Worm (Caenorhabditis elegans) whole organism, L4 larva: ENCODE measurements around the gene gcy-29.

Experiments
- nhr-237 ChIP-seq: sonication (generic microtip); optimal IDR thresholded peaks from 2 replicates; lab custom pipeline; 2017; ENCODE audit warnings: missing biosample characterization, missing genetic modification characterization
- pha-4 ChIP-seq, 2 experiments: fragments of 150-350 bp in 1 of 2; fragments of 200-800 bp in 1 of 2; sonication (Bioruptor generic) in 1 of 2; IDR thresholded peaks in 1 of 2; optimal IDR thresholded peaks in 1 of 2; 2 replicates each; pipeline versions ENCODE4 v1.3.6 to Lab custom; 2014 to 2022; ENCODE audit warnings: missing genetic modification characterization in 2 of 2, missing genetic modification reagents in 2 of 2, missing biosample characterization in 1 of 2, missing compliant biosample characterization in 1 of 2
- skn-1 ChIP-seq: fragments of 150-350 bp; optimal IDR thresholded peaks from 2 replicates; lab custom pipeline; 2014; ENCODE audit warnings: missing biosample characterization, missing genetic modification characterization

DNA sequence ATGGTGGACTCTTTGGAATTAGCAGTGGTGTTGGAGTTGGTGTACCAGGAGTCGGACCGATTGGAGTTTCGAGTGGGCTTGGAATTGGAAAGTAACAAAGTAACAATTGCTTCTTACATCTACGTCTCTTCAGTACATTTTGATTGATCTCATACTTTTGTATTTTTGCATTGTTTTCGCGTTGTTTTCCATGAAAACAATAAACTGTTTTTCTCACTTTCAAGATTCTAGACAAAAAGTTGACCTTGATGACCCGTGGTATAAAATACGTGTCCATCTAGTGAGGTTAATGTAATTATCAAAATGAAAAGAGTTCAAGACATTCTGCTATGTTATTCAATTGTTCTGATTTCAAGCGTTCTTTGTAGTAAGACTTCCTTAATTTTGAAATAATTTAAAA, 47.1 kb downstream of the gcy-29 start, which contains the start of gene K10H10.5:
- no peak for TF ChIP-seq pha-4 (GFP tag; IDR thresholded peaks at IDR 0.05; lab: Robert Waterston, UW)
- TF ChIP-seq pha-4 (tag; optimal IDR thresholded peaks at IDR 0.05; lab: Kevin White, UChicago), result no peak
- TF ChIP-seq nhr-237, result no peak
- no peak for TF ChIP-seq skn-1 (tag; lab: Kevin White, UChicago)
